Worm (Caenorhabditis elegans): ENCODE data around the gene R08A2.9.

Gene R08A2.9

ce11 chrV:14665728-14666127, 42.3 kb upstream of the R08A2.9 start, which contains the start of gene C47E8.1:
TSS of gene C47E8.1 (plus strand) at chrV:14666028.
- TF ChIP-seq pros-1 (tag; optimal IDR thresholded peaks at IDR 0.05) (no peak), unc-42 (tag; optimal IDR thresholded peaks at IDR 0.05) (no peak), pag-3 (tag; optimal IDR thresholded peaks at IDR 0.05; ENCODE audit: borderline replicate concordance) (no peak), ceh-19 (GFP tag; optimal IDR thresholded peaks at IDR 0.05) (no peak), unc-86 (tag; optimal IDR thresholded peaks at IDR 0.05) (no peak), pat-9 (tag; optimal IDR thresholded peaks at IDR 0.05) (no peak), zip-5 (tag; optimal IDR thresholded peaks at IDR 0.05) (no peak)

ce11 chrV:14678298-14678697, 29.8 kb upstream of the R08A2.9 start:
- peak; percentile 81 for TF ChIP-seq nfya-1 (tag; optimal IDR thresholded peaks at IDR 0.05)
- no peak for TF ChIP-seq sox-4 (tag; optimal IDR thresholded peaks at IDR 0.05)

- no peak for TF ChIP-seq ceh-24 (tag; optimal IDR thresholded peaks at IDR 0.05)
- no peak for TF ChIP-seq fax-1 (tag; optimal IDR thresholded peaks at IDR 0.05)
- no peak for TF ChIP-seq npax-4 (tag; optimal IDR thresholded peaks at IDR 0.05)
- TF ChIP-seq nfya-1 (tag; optimal IDR thresholded peaks at IDR 0.05): no peak
These were observed 28.0 kb upstream of the R08A2.9 start, which contains the start of gene C47E8.3 for ce11 chrV:14680014-14680413. TSS of gene C47E8.3 (plus strand) at chrV:14680314.

ce11 chrV:14682870-14683269, 25.2 kb upstream of the R08A2.9 start:
- no peak for TF ChIP-seq tbx-2 (tag; optimal IDR thresholded peaks at IDR 0.05)
- no peak for TF ChIP-seq hlh-6 (tag; optimal IDR thresholded peaks at IDR 0.05)
- no peak for TF ChIP-seq pax-1 (tag; optimal IDR thresholded peaks at IDR 0.05)
- TF ChIP-seq unc-55 (GFP tag; optimal IDR thresholded peaks at IDR 0.05): no peak
- TF ChIP-seq tbx-7 (tag; optimal IDR thresholded peaks at IDR 0.05): no peak
- TF ChIP-seq hlh-15 (tag; optimal IDR thresholded peaks at IDR 0.05): no peak
- TF ChIP-seq ama-1 (optimal IDR thresholded peaks at IDR 0.05): no peak
- no peak for TF ChIP-seq pha-2 (tag; optimal IDR thresholded peaks at IDR 0.05)
- no peak for TF ChIP-seq K02D7.2 (tag; optimal IDR thresholded peaks at IDR 0.05)
- no peak for TF ChIP-seq ceh-18 (tag; optimal IDR thresholded peaks at IDR 0.05)
- TF ChIP-seq lin-11 (tag; optimal IDR thresholded peaks at IDR 0.05): no peak
- TF ChIP-seq elt-4 (tag; optimal IDR thresholded peaks at IDR 0.05): no peak
- no peak for TF ChIP-seq ceh-30 (tag; optimal IDR thresholded peaks at IDR 0.05)
- TF ChIP-seq C38D4.7 (GFP tag; optimal IDR thresholded peaks at IDR 0.05): no peak

ce11 chrV:14683291-14683690, 24.8 kb upstream of the R08A2.9 start:
- TF ChIP-seq fkh-10 (GFP tag; optimal IDR thresholded peaks at IDR 0.05) (no peak), ceh-22 (tag; optimal IDR thresholded peaks at IDR 0.05) (no peak), hlh-6 (tag; optimal IDR thresholded peaks at IDR 0.05) (no peak), ceh-24 (tag; optimal IDR thresholded peaks at IDR 0.05) (no peak), K09A11.1 (tag; optimal IDR thresholded peaks at IDR 0.05; ENCODE audit: insufficient read depth) (no peak)

- TF ChIP-seq ceh-45 (GFP tag; IDR thresholded peaks at IDR 0.05) (no peak), mec-3 (tag; optimal IDR thresholded peaks at IDR 0.05; ENCODE audit: borderline replicate concordance) (no peak), rnt-1 (tag; optimal IDR thresholded peaks at IDR 0.05) (no peak), C38D4.7 (GFP tag; optimal IDR thresholded peaks at IDR 0.05) (no peak), lim-6 (tag; optimal IDR thresholded peaks at IDR 0.05) (no peak), gmeb-2 (tag; optimal IDR thresholded peaks at IDR 0.05) (no peak), dve-1 (tag; optimal IDR thresholded peaks at IDR 0.05) (no peak), lin-11 (tag; optimal IDR thresholded peaks at IDR 0.05) (no peak), sox-2 (GFP tag; IDR thresholded peaks at IDR 0.05) (no peak), pros-1 (tag; optimal IDR thresholded peaks at IDR 0.05) (no peak), nhr-11 (tag; optimal IDR thresholded peaks at IDR 0.05) (no peak), C08G9.2 (tag; optimal IDR thresholded peaks at IDR 0.05) (no peak), che-1 (tag; optimal IDR thresholded peaks at IDR 0.05) (no peak), pat-9 (tag; optimal IDR thresholded peaks at IDR 0.05) (no peak), ceh-24 (tag; optimal IDR thresholded peaks at IDR 0.05) (no peak)
These were observed 24.1 kb upstream of the R08A2.9 start for ce11 chrV:14683926-14684325.

All from whole organism, late embryonic.